Worm (Caenorhabditis elegans) whole organism, mixed stage, embryonic: ENCODE results near the gene str-143.

Source experiments
- ceh-43 ChIP-seq: fragments of 200-800 bp; sonication (Bioruptor generic); optimal IDR thresholded peaks from 2 replicates; lab custom pipeline; 2018; ENCODE audit warnings: mild to moderate bottlenecking, missing genetic modification characterization, moderate library complexity, missing compliant biosample characterization
- ces-1 ChIP-seq: fragments of 150-350 bp; optimal IDR thresholded peaks from 2 replicates; lab custom pipeline; 2014; ENCODE audit warnings: missing biosample characterization, missing genetic modification reagents, missing genetic modification characterization
- lin-32 ChIP-seq: fragments of 200-800 bp; sonication (Bioruptor generic); optimal IDR thresholded peaks from 2 replicates; lab custom pipeline; 2018; ENCODE audit warnings: mild to moderate bottlenecking, missing genetic modification characterization, missing compliant biosample characterization
- lsy-2 ChIP-seq: fragments of 150-350 bp; optimal IDR thresholded peaks from 2 replicates; lab custom pipeline; 2014; ENCODE audit warnings: missing biosample characterization, missing genetic modification characterization
- mep-1 ChIP-seq: fragments of 150-350 bp; optimal IDR thresholded peaks from 2 replicates; lab custom pipeline; 2017; ENCODE audit warnings: missing biosample characterization, missing genetic modification reagents, missing genetic modification characterization, inconsistent platforms
- nhr-28 ChIP-seq: fragments of 150-350 bp; optimal IDR thresholded peaks from 2 replicates; lab custom pipeline; 2014; ENCODE audit warnings: missing biosample characterization, missing genetic modification characterization
- nhr-76 ChIP-seq: sonication (generic microtip); optimal IDR thresholded peaks from 2 replicates; lab custom pipeline; 2017; ENCODE audit warnings: missing biosample characterization, missing genetic modification characterization
- snpc-4 ChIP-seq: fragments of 150-350 bp; optimal IDR thresholded peaks from 2 replicates; lab custom pipeline; 2014; ENCODE audit warnings: missing biosample characterization, missing genetic modification characterization
- sptf-1 ChIP-seq: sonication (generic microtip); optimal IDR thresholded peaks from 2 replicates; lab custom pipeline; 2017; ENCODE audit warnings: mild to moderate bottlenecking, missing genetic modification characterization, moderate library complexity, missing compliant biosample characterization
- unc-62 ChIP-seq: fragments of 150-350 bp; optimal IDR thresholded peaks from 2 replicates; lab custom pipeline; 2014; ENCODE audit warnings: missing biosample characterization, missing genetic modification reagents, missing genetic modification characterization

ce11 chrV:8028825-8029489, 40.6 kb downstream of the str-143 start, which contains the start of gene oma-2:
- no peak for TF ChIP-seq ces-1 (GFP tag; lab: Kevin White, UChicago)
- TF ChIP-seq nhr-76 (tag; lab: Kevin White, UChicago) = no peak
- TF ChIP-seq mep-1 (tag; lab: Kevin White, UChicago) = no peak
- TF ChIP-seq nhr-28 (tag; lab: Kevin White, UChicago) = no peak
- no peak for TF ChIP-seq lsy-2
- TF ChIP-seq ceh-43 (GFP tag; lab: Kevin White, UChicago) = no peak
- no peak for TF ChIP-seq lin-32 (GFP tag; lab: Kevin White, UChicago)
- TF ChIP-seq snpc-4 (tag; lab: Kevin White, UChicago) = no peak
- TF ChIP-seq sptf-1 (tag; lab: Kevin White, UChicago) = no peak
- no peak for TF ChIP-seq unc-62
